Worm (Caenorhabditis elegans) whole organism, late embryonic: Measurements from ENCODE around the gene phf-30.
"Not testable (repeated sequence)": the region's sequence is repeated elsewhere in the genome, so short reads cannot be mapped to it uniquely, and the experiment has no call there.

Experiments
- C38D4.7 ChIP-seq: fragments of 200-800 bp; sonication (Bioruptor generic); optimal IDR thresholded peaks from 2 replicates; lab custom pipeline; 2018; ENCODE audit warnings: mild to moderate bottlenecking, missing genetic modification characterization, moderate library complexity, missing compliant biosample characterization
- ceh-14 ChIP-seq: sonication (generic microtip); optimal IDR thresholded peaks from 2 replicates; lab custom pipeline; 2016; ENCODE audit warnings: missing genotype, missing genetic modification characterization, missing compliant biosample characterization
- ceh-30 ChIP-seq: fragments of 150-350 bp; optimal IDR thresholded peaks from 2 replicates; lab custom pipeline; 2014; ENCODE audit warnings: missing biosample characterization, missing genetic modification characterization
- ceh-31 ChIP-seq: sonication (generic microtip); optimal IDR thresholded peaks from 2 replicates; lab custom pipeline; 2016; ENCODE audit warnings: missing genetic modification characterization, missing compliant biosample characterization
- ceh-34 ChIP-seq: sonication (generic microtip); optimal IDR thresholded peaks from 2 replicates; lab custom pipeline; 2016; ENCODE audit warnings: mild to moderate bottlenecking, missing genetic modification characterization, missing compliant biosample characterization
- ceh-45 ChIP-seq: fragments of 200-800 bp; sonication (Bioruptor generic); IDR thresholded peaks from 2 replicates; pipeline ENCODE4 v1.3.6; 2022; ENCODE audit warnings: missing genetic modification reagents, missing genetic modification characterization, missing compliant biosample characterization
- ceh-48 ChIP-seq: sonication (generic microtip); optimal IDR thresholded peaks from 2 replicates; lab custom pipeline; 2016; ENCODE audit warnings: missing genetic modification characterization, inconsistent platforms, missing compliant biosample characterization
- ceh-9 ChIP-seq: sonication (generic microtip); optimal IDR thresholded peaks from 2 replicates; lab custom pipeline; 2016; ENCODE audit warnings: mild to moderate bottlenecking, missing genetic modification characterization, inconsistent platforms, missing compliant biosample characterization
- dmd-4 ChIP-seq: sonication (generic microtip); optimal IDR thresholded peaks from 2 replicates; lab custom pipeline; 2016; ENCODE audit warnings: borderline replicate concordance, missing genetic modification characterization, missing compliant biosample characterization
- elt-2 ChIP-seq: sonication (generic microtip); optimal IDR thresholded peaks from 2 replicates; lab custom pipeline; 2016; ENCODE audit warnings: missing genetic modification reagents, missing genetic modification characterization, missing compliant biosample characterization
- elt-4 ChIP-seq: sonication (generic microtip); optimal IDR thresholded peaks from 2 replicates; lab custom pipeline; 2016; ENCODE audit warnings: missing genetic modification characterization, missing compliant biosample characterization
- fkh-6 ChIP-seq: sonication (generic microtip); optimal IDR thresholded peaks from 2 replicates; lab custom pipeline; 2016; ENCODE audit warnings: missing genetic modification characterization, missing compliant biosample characterization
- gmeb-2 ChIP-seq: sonication (generic microtip); optimal IDR thresholded peaks from 2 replicates; lab custom pipeline; 2016; ENCODE audit warnings: missing genetic modification characterization, inconsistent platforms, missing compliant biosample characterization
- hlh-13 ChIP-seq: fragments of 200-800 bp; sonication (Bioruptor generic); optimal IDR thresholded peaks from 2 replicates; lab custom pipeline; 2018; ENCODE audit warnings: mild to moderate bottlenecking, missing genetic modification characterization, missing compliant biosample characterization
- hlh-8 ChIP-seq: sonication (generic microtip); optimal IDR thresholded peaks from 2 replicates; lab custom pipeline; 2016; ENCODE audit warnings: missing genotype, missing genetic modification characterization, missing compliant biosample characterization
- lim-6 ChIP-seq: sonication (generic microtip); optimal IDR thresholded peaks from 2 replicates; lab custom pipeline; 2016; ENCODE audit warnings: missing genetic modification characterization, missing compliant biosample characterization
- lin-11 ChIP-seq: fragments of 200-800 bp; sonication (Bioruptor generic); optimal IDR thresholded peaks from 2 replicates; lab custom pipeline; 2018; ENCODE audit warnings: mild to moderate bottlenecking, missing genetic modification characterization, missing compliant biosample characterization
- npax-4 ChIP-seq: sonication (generic microtip); optimal IDR thresholded peaks from 2 replicates; lab custom pipeline; 2016; ENCODE audit warnings: missing genetic modification characterization, missing compliant biosample characterization
- pag-3 ChIP-seq: sonication (generic microtip); optimal IDR thresholded peaks from 2 replicates; lab custom pipeline; 2016; ENCODE audit warnings: missing compliant biosample characterization, missing genetic modification characterization, borderline replicate concordance
- pat-9 ChIP-seq: fragments of 200-800 bp; sonication (Bioruptor generic); optimal IDR thresholded peaks from 2 replicates; lab custom pipeline; 2018; ENCODE audit warnings: mild to moderate bottlenecking, missing genetic modification characterization, moderate library complexity, missing compliant biosample characterization
- pha-2 ChIP-seq: sonication (generic microtip); optimal IDR thresholded peaks from 2 replicates; lab custom pipeline; 2017; ENCODE audit warnings: mild to moderate bottlenecking, missing genetic modification characterization, missing compliant biosample characterization
- pros-1 ChIP-seq: fragments of 150-350 bp; optimal IDR thresholded peaks from 2 replicates; lab custom pipeline; 2014; ENCODE audit warnings: missing biosample characterization, missing genetic modification reagents, missing genetic modification characterization
- rnt-1 ChIP-seq: sonication (generic microtip); optimal IDR thresholded peaks from 2 replicates; lab custom pipeline; 2016; ENCODE audit warnings: missing genetic modification characterization, missing compliant biosample characterization
- syd-9 ChIP-seq: sonication (generic microtip); optimal IDR thresholded peaks from 2 replicates; lab custom pipeline; 2016; ENCODE audit warnings: mild to moderate bottlenecking, missing genetic modification characterization, moderate library complexity, missing compliant biosample characterization
- tbx-2 ChIP-seq: sonication (generic microtip); optimal IDR thresholded peaks from 2 replicates; lab custom pipeline; 2016; ENCODE audit warnings: missing genetic modification characterization, missing compliant biosample characterization
- unc-3 ChIP-seq, 2 experiments: fragments of 200-800 bp in 1 of 2; sonication (Bioruptor generic) in 1 of 2; sonication (generic microtip) in 1 of 2; conservative IDR thresholded peaks in 1 of 2; optimal IDR thresholded peaks in 1 of 2; 2 replicates each; pipeline versions ENCODE4 v1.3.6 to Lab custom; 2016 to 2022; ENCODE audit warnings: missing compliant biosample characterization in 2 of 2, missing genetic modification characterization in 2 of 2, missing genetic modification reagents in 1 of 2
- unc-42 ChIP-seq: sonication (generic microtip); optimal IDR thresholded peaks from 2 replicates; lab custom pipeline; 2016; ENCODE audit warnings: missing genotype, missing genetic modification characterization, missing compliant biosample characterization
- unc-55 ChIP-seq: sonication (generic microtip); optimal IDR thresholded peaks from 2 replicates; lab custom pipeline; 2017; ENCODE audit warnings: missing biosample characterization, missing genetic modification reagents, missing genetic modification characterization
- unc-86 ChIP-seq: sonication (generic microtip); optimal IDR thresholded peaks from 2 replicates; lab custom pipeline; 2016; ENCODE audit warnings: missing genetic modification characterization, missing compliant biosample characterization
- zip-5 ChIP-seq: sonication (generic microtip); optimal IDR thresholded peaks from 2 replicates; lab custom pipeline; 2016; ENCODE audit warnings: missing genetic modification characterization, missing compliant biosample characterization

Gene phf-30

DNA sequence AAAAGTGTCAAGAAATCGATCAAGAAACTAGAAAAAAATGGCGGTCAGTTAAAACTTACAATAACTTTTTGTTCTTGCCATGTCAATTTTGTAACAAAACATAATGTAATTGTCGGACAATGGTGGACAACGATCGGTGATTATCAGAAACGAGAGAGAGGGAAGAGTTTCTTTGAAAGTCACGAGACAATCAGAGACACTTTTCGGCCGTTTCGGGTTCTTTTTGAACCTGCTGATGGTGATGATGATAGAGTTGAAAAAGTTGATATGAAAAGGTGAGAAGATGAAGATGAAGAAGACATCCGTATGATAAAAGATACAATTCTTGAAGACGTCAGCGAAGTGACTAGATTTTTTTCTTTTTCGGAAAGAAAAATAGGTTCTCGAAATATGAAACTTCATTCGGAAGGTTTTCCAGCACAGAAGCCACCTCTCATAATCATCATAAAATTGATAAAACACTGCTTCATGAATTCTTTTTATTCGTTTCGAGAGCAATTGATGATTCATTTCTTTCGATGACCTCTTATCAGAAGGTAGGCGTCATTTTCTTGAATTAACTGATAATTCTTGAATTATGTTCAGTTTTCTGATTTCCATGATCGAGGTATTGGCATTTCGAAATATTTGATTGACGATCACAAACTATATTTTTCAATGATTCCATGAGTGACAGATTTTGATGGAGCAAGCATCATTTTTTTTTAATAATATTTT, 41.9 kb upstream of the phf-30 start:
- TF ChIP-seq pag-3 (tag; lab: Kevin White, UChicago) (no peak), C38D4.7 (GFP tag; lab: Kevin White, UChicago) (no peak), elt-4 (tag; lab: Kevin White, UChicago) (no peak), lim-6 (tag; lab: Kevin White, UChicago) (no peak), unc-3 (GFP tag; conservative IDR thresholded peaks at IDR 0.05; lab: Robert Waterston, UW) (no peak), unc-3 (tag; optimal IDR thresholded peaks at IDR 0.05; lab: Kevin White, UChicago) (no peak), ceh-34 (no peak), npax-4 (tag; lab: Kevin White, UChicago) (no peak), syd-9 (tag; lab: Kevin White, UChicago) (no peak), ceh-9 (no peak), hlh-8 (no peak), ceh-45 (no peak), hlh-13 (GFP tag; lab: Kevin White, UChicago) (no peak), ceh-30 (no peak), fkh-6 (tag; lab: Kevin White, UChicago) (no peak), rnt-1 (tag; lab: Kevin White, UChicago) (no peak), gmeb-2 (no peak)

DNA sequence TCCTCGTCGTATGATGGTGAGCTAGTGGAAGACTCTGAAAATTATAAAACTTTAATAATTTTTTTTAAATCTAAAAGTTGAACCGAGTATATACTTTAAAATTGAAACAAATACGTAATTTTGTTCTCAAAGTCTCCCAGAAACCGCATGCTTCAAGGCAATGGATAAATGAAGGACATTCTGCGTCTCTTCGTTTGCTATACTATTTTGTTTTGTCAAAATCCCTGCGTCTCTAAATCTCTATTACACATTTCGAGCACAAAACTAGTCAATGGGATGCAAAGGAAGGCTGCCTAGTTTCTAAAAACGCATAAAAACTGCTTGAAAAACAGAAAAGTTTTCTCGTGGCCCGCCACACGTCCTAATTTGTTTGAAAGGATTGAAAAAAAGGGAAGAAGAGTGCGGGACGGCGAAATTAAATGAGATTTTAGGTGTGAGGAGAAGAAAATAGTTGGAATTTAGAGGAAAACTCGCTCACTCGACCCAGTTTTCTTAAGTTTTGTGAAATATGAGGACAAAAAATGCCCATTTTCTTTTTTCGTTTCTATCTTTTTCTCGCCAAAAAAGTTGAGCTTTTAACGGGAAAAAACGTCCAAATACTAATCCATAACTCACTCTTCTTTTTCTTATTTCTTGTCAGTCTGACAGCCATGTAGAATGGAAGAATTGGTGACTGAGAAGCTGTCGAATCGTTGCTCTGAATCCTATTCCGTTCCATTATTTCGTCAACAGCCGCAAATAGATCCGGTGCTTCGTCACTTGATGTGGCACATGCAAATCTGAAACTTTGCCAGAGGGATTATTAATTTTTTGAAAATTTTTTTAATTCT, 40.0 kb upstream of the phf-30 start:
- TF ChIP-seq unc-55 (GFP tag; lab: Kevin White, UChicago) (peak; percentile 28), ceh-31 (tag; lab: Kevin White, UChicago) (peak; percentile 21), pros-1 (tag; lab: Kevin White, UChicago) (peak; percentile 14), tbx-2 (tag; lab: Kevin White, UChicago) (no peak), unc-42 (tag; lab: Kevin White, UChicago) (peak; percentile 56), dmd-4 (tag; lab: Kevin White, UChicago) (no peak)

DNA sequence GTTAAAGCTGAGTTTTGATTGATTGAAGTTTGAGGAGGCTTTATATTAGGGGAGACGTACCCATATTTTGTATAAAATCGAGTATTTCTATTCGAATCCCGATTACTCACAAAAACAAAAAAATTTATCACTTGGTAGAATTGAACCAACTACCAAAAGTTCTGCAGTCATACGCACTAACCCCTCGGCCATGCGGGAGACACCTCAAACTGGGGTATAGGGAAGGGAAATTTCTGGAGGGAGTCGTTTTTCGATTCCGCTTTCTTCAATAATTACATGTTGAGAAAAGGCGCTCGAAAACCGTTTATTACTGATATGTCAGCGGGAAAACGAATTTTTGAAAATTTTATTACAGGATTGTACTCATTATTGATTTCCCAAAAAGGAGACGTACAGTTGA, 37.5 kb upstream of the phf-30 start:
- TF ChIP-seq unc-3 (GFP tag; conservative IDR thresholded peaks at IDR 0.05; lab: Robert Waterston, UW) (peak; percentile 50), ceh-45 (0 out of 2 replicates have a peak, but pooled peaks have one; percentile 18)
- TF ChIP-seq unc-3 (tag; optimal IDR thresholded peaks at IDR 0.05; lab: Kevin White, UChicago): not testable (repeated sequence)
- TF ChIP-seq, all 69 proteins: peak for 2; not testable (repeated sequence) for 67

DNA sequence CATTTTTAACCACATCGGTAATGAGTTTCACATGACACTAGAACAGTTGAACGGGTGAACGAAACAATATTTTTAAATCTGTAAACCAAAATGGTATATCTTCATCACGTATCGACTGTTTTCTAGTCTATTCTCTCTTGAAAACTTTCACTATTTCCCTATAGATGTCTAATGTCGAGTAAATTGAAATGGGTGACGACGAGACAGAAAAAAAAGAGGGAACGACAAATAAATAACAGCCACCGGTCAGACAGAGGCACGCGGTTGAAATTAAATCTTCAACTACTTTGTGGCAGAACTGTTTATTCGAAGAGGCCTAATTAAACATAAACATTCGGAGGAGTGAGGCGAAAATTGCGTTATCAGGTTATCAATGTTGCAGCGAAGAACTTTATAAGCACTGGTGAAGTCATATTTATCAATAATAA, 34.4 kb upstream of the phf-30 start:
- TF ChIP-seq elt-2 (peak; percentile 31), lim-6 (tag; lab: Kevin White, UChicago) (no peak)
- TF ChIP-seq, all 69 proteins: peak for 1

DNA sequence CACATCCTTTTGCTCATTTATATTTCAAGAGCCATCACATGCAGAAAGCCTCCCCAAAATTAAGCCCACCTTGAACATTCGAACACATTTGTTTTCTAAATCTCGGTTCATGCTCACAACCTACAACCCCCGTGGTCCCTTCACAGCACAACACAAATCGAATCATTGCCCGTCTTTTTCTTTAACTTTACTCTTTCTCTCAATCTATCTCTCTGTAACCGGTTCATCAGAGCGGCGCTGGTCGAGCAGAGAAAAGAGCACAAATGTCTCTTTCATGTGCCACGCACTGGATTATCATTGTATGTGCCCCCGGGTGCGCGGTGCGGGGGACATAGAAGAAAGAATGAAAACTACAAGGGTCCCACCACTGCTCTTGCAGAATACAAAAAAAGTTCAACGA, 33.5 kb upstream of the phf-30 start:
- TF ChIP-seq elt-4 (tag; lab: Kevin White, UChicago) (no peak), unc-42 (tag; lab: Kevin White, UChicago) (peak; percentile 79), unc-86 (tag; lab: Kevin White, UChicago) (no peak)

DNA sequence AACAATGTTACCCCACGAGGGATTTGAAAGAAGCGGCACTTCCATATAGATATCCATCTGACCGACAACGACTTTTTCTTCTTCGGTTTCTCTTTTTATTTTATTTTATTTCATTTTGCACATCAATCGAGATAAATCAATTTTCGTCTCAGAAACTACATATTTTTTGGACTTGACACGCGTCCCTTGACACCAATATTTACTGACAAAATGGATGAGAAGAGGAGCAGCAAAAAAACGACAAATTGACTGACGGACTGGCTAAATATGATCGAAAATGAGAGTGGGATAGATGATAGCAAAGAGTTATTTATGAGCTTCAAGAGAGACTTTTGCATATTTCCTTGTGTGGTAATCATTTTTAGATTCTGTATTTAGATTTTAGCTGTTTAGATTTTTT, 31.5 kb upstream of the phf-30 start:
- TF ChIP-seq ceh-30: no peak
- no peak for TF ChIP-seq ceh-48 (tag; lab: Kevin White, UChicago)
- TF ChIP-seq ceh-14 (tag; lab: Kevin White, UChicago): no peak
- TF ChIP-seq pat-9: no peak
- no peak for TF ChIP-seq lin-11
- TF ChIP-seq zip-5: no peak
- no peak for TF ChIP-seq pha-2 (tag; lab: Kevin White, UChicago)
